Worm (Caenorhabditis elegans): ENCODE data around the gene hch-1.

- no peak for TF ChIP-seq elt-3 (tag; optimal IDR thresholded peaks at IDR 0.05)
- peak; percentile 35 for TF ChIP-seq unc-62 (GFP tag; optimal IDR thresholded peaks at IDR 0.05)
- TF ChIP-seq sem-2 (GFP tag; optimal IDR thresholded peaks at IDR 0.05), result no peak
- no peak for TF ChIP-seq unc-39 (tag; optimal IDR thresholded peaks at IDR 0.05)
- no peak for TF ChIP-seq mls-2 (tag; optimal IDR thresholded peaks at IDR 0.05)
- no peak for TF ChIP-seq sptf-1 (tag; optimal IDR thresholded peaks at IDR 0.05)
- TF ChIP-seq ztf-11 (tag; optimal IDR thresholded peaks at IDR 0.05), result no peak
- TF ChIP-seq nhr-76 (tag; optimal IDR thresholded peaks at IDR 0.05), result no peak
- no peak for TF ChIP-seq cnd-1 (tag; optimal IDR thresholded peaks at IDR 0.05)
- TF ChIP-seq lin-32 (GFP tag; optimal IDR thresholded peaks at IDR 0.05), result no peak
- TF ChIP-seq pha-4 (tag; optimal IDR thresholded peaks at IDR 0.05), result no peak
Measured at ce11 chrX:14736955-14737621, 37.3 kb upstream of the hch-1 start.

Measured in whole organism, mixed stage, embryonic.